Fruit fly (Drosophila melanogaster): ENCODE data around the gene CG12170.

DNA sequence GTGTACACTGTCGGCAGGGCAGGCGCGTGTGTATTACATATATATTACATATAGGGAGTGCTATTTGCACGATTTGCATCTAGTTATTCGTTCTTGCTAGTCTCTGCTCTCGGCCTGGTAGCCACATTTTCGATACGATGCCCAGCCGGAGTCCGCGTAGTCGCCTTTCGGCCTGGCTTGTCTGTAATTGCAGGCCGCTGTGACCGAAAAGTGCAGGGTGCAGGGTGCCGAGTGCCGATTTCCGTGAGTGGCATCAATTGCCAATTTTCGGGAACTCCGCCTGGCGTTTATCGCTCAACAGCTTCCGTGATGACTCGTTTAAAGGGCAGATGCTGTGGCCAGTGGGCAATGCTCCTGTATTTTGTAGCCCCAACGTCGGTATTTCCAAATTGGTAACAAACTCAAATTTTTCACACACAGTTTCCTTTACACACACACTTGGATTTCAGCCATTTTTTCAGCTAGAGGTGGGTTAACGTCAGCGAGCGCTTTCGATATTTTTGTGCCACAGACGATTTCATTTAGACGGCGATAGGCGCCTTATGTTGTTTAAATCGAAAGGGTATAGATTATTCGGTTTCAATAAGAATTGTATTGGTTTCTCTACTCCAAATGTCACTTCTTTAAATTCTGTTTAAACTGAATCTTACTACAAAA lies 49.0 kb upstream of the CG12170 start, which contains the start of gene CG2926:
- TF ChIP-seq Myc (optimal IDR thresholded peaks at IDR 0.05), result no peak
- no peak for TF ChIP-seq psq (optimal IDR thresholded peaks at IDR 0.05)
- no peak for TF ChIP-seq ttk (optimal IDR thresholded peaks at IDR 0.05)
- no peak for TF ChIP-seq h (optimal IDR thresholded peaks at IDR 0.05)
- no peak for TF ChIP-seq Sin3A (optimal IDR thresholded peaks at IDR 0.05)
- TF ChIP-seq insv (optimal IDR thresholded peaks at IDR 0.05), result no peak

All from Kc167 (cell line).